Worm (Caenorhabditis elegans) whole organism, L2 larva: ENCODE data around the gene flp-34.

Experiments used
- C34F6.9 ChIP-seq: fragments of 150-350 bp; optimal IDR thresholded peaks from 2 replicates; lab custom pipeline; 2014; ENCODE audit warnings: missing biosample characterization, missing genetic modification characterization
- F13H6.1 ChIP-seq: sonication (generic microtip); optimal IDR thresholded peaks from 2 replicates; lab custom pipeline; 2016; ENCODE audit warnings: missing genetic modification characterization, missing compliant biosample characterization
- R02D3.7 ChIP-seq: fragments of 150-350 bp; optimal IDR thresholded peaks from 2 replicates; lab custom pipeline; 2014; ENCODE audit warnings: missing biosample characterization, missing genetic modification characterization
- Y55F3AM.14 ChIP-seq: fragments of 200-800 bp; sonication (Bioruptor generic); optimal IDR thresholded peaks from 2 replicates; lab custom pipeline; 2018; ENCODE audit warnings: mild to moderate bottlenecking, missing genetic modification characterization, missing compliant biosample characterization
- ZK546.5 ChIP-seq: sonication (generic microtip); optimal IDR thresholded peaks from 2 replicates; lab custom pipeline; 2017; ENCODE audit warnings: missing biosample characterization, missing genetic modification characterization
- alr-1 ChIP-seq: fragments of 150-350 bp; optimal IDR thresholded peaks from 2 replicates; lab custom pipeline; 2014; ENCODE audit warnings: missing biosample characterization, missing genetic modification characterization
- aly-2 ChIP-seq: fragments of 150-350 bp; optimal IDR thresholded peaks from 2 replicates; lab custom pipeline; 2014; ENCODE audit warnings: missing biosample characterization, missing genetic modification characterization
- blmp-1 ChIP-seq: sonication (generic microtip); optimal IDR thresholded peaks from 2 replicates; lab custom pipeline; 2017; ENCODE audit warnings: missing genetic modification characterization, mild to moderate bottlenecking, missing compliant biosample characterization, antibody characterized with exemption, moderate library complexity; ENCODE audit not compliant: insufficient read depth
- crh-2 ChIP-seq: sonication (generic microtip); optimal IDR thresholded peaks from 2 replicates; lab custom pipeline; 2017; ENCODE audit warnings: missing biosample characterization, missing genetic modification characterization
- dmd-4 ChIP-seq: sonication (generic microtip); optimal IDR thresholded peaks from 2 replicates; lab custom pipeline; 2017; ENCODE audit warnings: missing biosample characterization, missing genetic modification characterization
- elt-1 ChIP-seq: fragments of 150-350 bp; optimal IDR thresholded peaks from 2 replicates; lab custom pipeline; 2014; ENCODE audit warnings: missing biosample characterization, missing genetic modification characterization
- elt-3 ChIP-seq: sonication (generic microtip); optimal IDR thresholded peaks from 2 replicates; lab custom pipeline; 2017; ENCODE audit warnings: missing biosample characterization, missing genetic modification characterization
- fos-1 ChIP-seq: fragments of 150-350 bp; optimal IDR thresholded peaks from 2 replicates; lab custom pipeline; 2014; ENCODE audit warnings: missing biosample characterization, missing genetic modification characterization
- gmeb-1 ChIP-seq: fragments of 150-350 bp; optimal IDR thresholded peaks from 2 replicates; lab custom pipeline; 2014; ENCODE audit warnings: missing biosample characterization, missing genetic modification characterization
- lin-11 ChIP-seq: fragments of 150-350 bp; sonication (generic microtip); optimal IDR thresholded peaks from 2 replicates; lab custom pipeline; 2014; ENCODE audit warnings: missing biosample characterization, missing genetic modification characterization, inconsistent platforms, mixed read lengths
- lin-13 ChIP-seq: fragments of 150-350 bp; optimal IDR thresholded peaks from 2 replicates; lab custom pipeline; 2014; ENCODE audit warnings: missing biosample characterization, missing genetic modification reagents, missing genetic modification characterization
- lin-39 ChIP-seq: fragments of 150-350 bp; optimal IDR thresholded peaks from 2 replicates; lab custom pipeline; 2014; ENCODE audit warnings: missing biosample characterization, missing genetic modification reagents, missing genetic modification characterization
- lsy-2 ChIP-seq, 2 experiments: fragments of 150-350 bp in 1 of 2; sonication (generic microtip) in 1 of 2; optimal IDR thresholded peaks; 2 replicates each; lab custom pipeline; 2014 to 2017; ENCODE audit warnings: missing biosample characterization in 2 of 2, missing genetic modification characterization in 2 of 2
- mdl-1 ChIP-seq, 2 experiments: fragments of 150-350 bp in 1 of 2; sonication (generic microtip) in 1 of 2; optimal IDR thresholded peaks; 2 replicates each; lab custom pipeline; 2017; ENCODE audit warnings: missing biosample characterization in 2 of 2, missing genetic modification characterization in 2 of 2
- nhr-129 ChIP-seq: fragments of 150-350 bp; optimal IDR thresholded peaks from 2 replicates; lab custom pipeline; 2014; ENCODE audit warnings: missing biosample characterization, missing genetic modification characterization
- nhr-21 ChIP-seq: fragments of 150-350 bp; optimal IDR thresholded peaks from 2 replicates; lab custom pipeline; 2014; ENCODE audit warnings: missing biosample characterization, missing genetic modification characterization
- nhr-23 ChIP-seq: fragments of 150-350 bp; optimal IDR thresholded peaks from 2 replicates; lab custom pipeline; 2014; ENCODE audit warnings: missing biosample characterization, missing genetic modification reagents, missing genetic modification characterization
- nhr-25 ChIP-seq: fragments of 150-350 bp; sonication (generic microtip); optimal IDR thresholded peaks from 3 replicates; lab custom pipeline; 2014; ENCODE audit warnings: missing biosample characterization, missing genetic modification characterization
- nhr-6 ChIP-seq: fragments of 150-350 bp; optimal IDR thresholded peaks from 2 replicates; lab custom pipeline; 2014; ENCODE audit warnings: missing biosample characterization, missing genetic modification characterization
- nhr-77 ChIP-seq: fragments of 150-350 bp; optimal IDR thresholded peaks from 2 replicates; lab custom pipeline; 2014; ENCODE audit warnings: missing biosample characterization, missing genetic modification characterization
- peb-1 ChIP-seq: fragments of 150-350 bp; optimal IDR thresholded peaks from 2 replicates; lab custom pipeline; 2014; ENCODE audit warnings: missing biosample characterization, missing genetic modification characterization
- sem-4 ChIP-seq: fragments of 150-350 bp; optimal IDR thresholded peaks from 2 replicates; lab custom pipeline; 2014; ENCODE audit warnings: missing biosample characterization, missing genetic modification reagents, missing genetic modification characterization
- skn-1 ChIP-seq: sonication (generic microtip); optimal IDR thresholded peaks from 2 replicates; lab custom pipeline; 2017; ENCODE audit warnings: missing biosample characterization, missing genetic modification characterization
- sma-3 ChIP-seq: sonication (generic microtip); optimal IDR thresholded peaks from 2 replicates; lab custom pipeline; 2016; ENCODE audit warnings: missing genetic modification reagents, missing genetic modification characterization, missing compliant biosample characterization
- sma-9 ChIP-seq, 2 experiments: fragments of 150-350 bp in 1 of 2; sonication (generic microtip) in 1 of 2; optimal IDR thresholded peaks; 2 replicates each; lab custom pipeline; 2014 to 2016; ENCODE audit warnings: missing genetic modification characterization in 2 of 2, mild to moderate bottlenecking in 1 of 2, missing biosample characterization in 1 of 2, missing compliant biosample characterization in 1 of 2, missing genetic modification reagents in 1 of 2, moderate library complexity in 1 of 2
- snpc-4 ChIP-seq: fragments of 150-350 bp; optimal IDR thresholded peaks from 2 replicates; lab custom pipeline; 2014; ENCODE audit warnings: missing biosample characterization, missing genetic modification characterization
- unc-55 ChIP-seq: fragments of 150-350 bp; sonication (generic microtip); optimal IDR thresholded peaks from 3 replicates; lab custom pipeline; 2014; ENCODE audit warnings: missing biosample characterization, missing genetic modification reagents, missing genetic modification characterization
- unc-62 ChIP-seq: fragments of 150-350 bp; optimal IDR thresholded peaks from 2 replicates; lab custom pipeline; 2014; ENCODE audit warnings: missing biosample characterization, missing genetic modification reagents, missing genetic modification characterization
- ztf-1 ChIP-seq: fragments of 200-800 bp; sonication (Bioruptor generic); conservative IDR thresholded peaks from 2 replicates; pipeline ENCODE4 v1.3.6; 2022; ENCODE audit warnings: missing genetic modification characterization, missing compliant biosample characterization
- ztf-4 ChIP-seq: fragments of 150-350 bp; optimal IDR thresholded peaks from 2 replicates; lab custom pipeline; 2014; ENCODE audit warnings: missing biosample characterization, missing genetic modification characterization

Gene flp-34

ce11 chrV:1015194-1015593, 18.0 kb downstream of the flp-34 start:
- TF ChIP-seq lin-13 (GFP tag; lab: Kevin White, UChicago): no peak
- no peak for TF ChIP-seq ZK546.5
- no peak for TF ChIP-seq gmeb-1 (tag; lab: Kevin White, UChicago)
- no peak for TF ChIP-seq unc-55 (GFP tag; lab: Kevin White, UChicago)

- TF ChIP-seq lin-13 (GFP tag; lab: Kevin White, UChicago) (no peak), nhr-6 (tag; lab: Kevin White, UChicago) (no peak), mdl-1 (tag; optimal IDR thresholded peaks at IDR 0.05; lab: Kevin White, UChicago) (no peak), skn-1 (tag; lab: Kevin White, UChicago) (no peak), aly-2 (tag; lab: Kevin White, UChicago) (no peak), sma-3 (no peak), ZK546.5 (no peak)
Measured at ce11 chrV:1013637-1014036, 19.6 kb downstream of the flp-34 start.

- TF ChIP-seq nhr-25 (tag; lab: Kevin White, UChicago): no peak
- TF ChIP-seq nhr-23 (tag; lab: Kevin White, UChicago): no peak
- no peak for TF ChIP-seq ZK546.5
- no peak for TF ChIP-seq R02D3.7 (tag; lab: Kevin White, UChicago)
- TF ChIP-seq sem-4 (tag; lab: Kevin White, UChicago): no peak
- no peak for TF ChIP-seq fos-1
- TF ChIP-seq ztf-1 (GFP tag; lab: Robert Waterston, UW): no peak
- TF ChIP-seq peb-1: no peak
- TF ChIP-seq nhr-6 (tag; lab: Kevin White, UChicago): no peak
- no peak for TF ChIP-seq unc-55 (GFP tag; lab: Kevin White, UChicago)
- TF ChIP-seq elt-1 (tag; lab: Kevin White, UChicago): no peak
- TF ChIP-seq ztf-4: no peak
- TF ChIP-seq gmeb-1 (tag; lab: Kevin White, UChicago): no peak
- TF ChIP-seq blmp-1 (tag; lab: Kevin White, UChicago): no peak
- no peak for TF ChIP-seq lin-39 (tag; lab: Kevin White, UChicago)
- no peak for TF ChIP-seq alr-1 (tag; lab: Kevin White, UChicago)
- no peak for TF ChIP-seq nhr-77
- TF ChIP-seq sma-3: no peak
Measured at ce11 chrV:1009037-1009436, 24.2 kb downstream of the flp-34 start.

ce11 chrV:1008503-1008902, 24.7 kb downstream of the flp-34 start, which contains the start of gene ergo-1:
ergo-1 (plus strand) TSS chrV:1008803.
- TF ChIP-seq sem-4 (tag; lab: Kevin White, UChicago) (no peak), elt-1 (tag; lab: Kevin White, UChicago) (no peak), lin-11 (tag; lab: Kevin White, UChicago) (no peak), nhr-21 (tag; lab: Kevin White, UChicago) (no peak), gmeb-1 (tag; lab: Kevin White, UChicago) (no peak), sma-9 (GFP tag; optimal IDR thresholded peaks at IDR 0.05; lab: Kevin White, UChicago) (no peak), sma-9 (tag; optimal IDR thresholded peaks at IDR 0.05; lab: Kevin White, UChicago) (no peak), ztf-1 (GFP tag; lab: Robert Waterston, UW) (no peak)

- TF ChIP-seq fos-1 (peak; percentile 27), nhr-23 (tag; lab: Kevin White, UChicago) (no peak)
Measured at ce11 chrV:1005877-1006276, 27.3 kb downstream of the flp-34 start.

ce11 chrV:1003826-1004225, 29.4 kb downstream of the flp-34 start:
- TF ChIP-seq snpc-4 (tag; lab: Kevin White, UChicago) (no peak), alr-1 (tag; lab: Kevin White, UChicago) (no peak), gmeb-1 (tag; lab: Kevin White, UChicago) (peak; percentile 52), dmd-4 (tag; lab: Kevin White, UChicago) (no peak), nhr-6 (tag; lab: Kevin White, UChicago) (peak; percentile 31), unc-55 (GFP tag; lab: Kevin White, UChicago) (peak; percentile 81), C34F6.9 (tag; lab: Kevin White, UChicago) (peak; percentile 82), lsy-2 (tag; optimal IDR thresholded peaks at IDR 0.05; lab: Kevin White, UChicago) (peak; percentile 37 to 77), nhr-21 (tag; lab: Kevin White, UChicago) (peak; percentile 11), F13H6.1 (tag; lab: Kevin White, UChicago) (peak; percentile 75), crh-2 (tag; lab: Kevin White, UChicago) (peak; percentile 53), unc-62 (GFP tag; lab: Kevin White, UChicago) (no peak), nhr-25 (tag; lab: Kevin White, UChicago) (peak; percentile 74), elt-3 (no peak), sma-3 (peak; percentile 84), lin-39 (tag; lab: Kevin White, UChicago) (no peak), Y55F3AM.14 (peak; percentile 51), fos-1 (peak; percentile 15), elt-1 (tag; lab: Kevin White, UChicago) (no peak), sma-9 (GFP tag; optimal IDR thresholded peaks at IDR 0.05; lab: Kevin White, UChicago) (no peak), sma-9 (tag; optimal IDR thresholded peaks at IDR 0.05; lab: Kevin White, UChicago) (no peak), nhr-129 (tag; lab: Kevin White, UChicago) (peak; percentile 49)
